Fruit fly (Drosophila melanogaster) whole organism, pupa: ENCODE data around the gene fzr.

ENCODE experiments used
- CG10348 ChIP-seq: fragments of 200-800 bp; sonication (Bioruptor generic); IDR thresholded peaks from 2 replicates; pipeline ENCODE4 v1.3.6; 2022; ENCODE audit warnings: missing biosample characterization, missing genetic modification characterization
- CG13204 ChIP-seq: fragments of 200-800 bp; sonication (Bioruptor generic); optimal IDR thresholded peaks from 2 replicates; lab custom pipeline; 2018; ENCODE audit warnings: missing biosample characterization, mild to moderate bottlenecking, missing genetic modification characterization, moderate library complexity
- CG17806 ChIP-seq: fragments of 200-800 bp; sonication (Bioruptor generic); optimal IDR thresholded peaks from 2 replicates; lab custom pipeline; 2018; ENCODE audit warnings: missing biosample characterization, mild to moderate bottlenecking, missing genetic modification characterization, moderate library complexity
- CG34367 ChIP-seq: fragments of 200-800 bp; sonication (Bioruptor generic); optimal IDR thresholded peaks from 2 replicates; lab custom pipeline; 2018; ENCODE audit warnings: missing biosample characterization, mild to moderate bottlenecking, missing genetic modification characterization
- CG4496 ChIP-seq: fragments of 200-800 bp; sonication (Bioruptor generic); IDR thresholded peaks from 3 replicates; pipeline ENCODE4 v1.3.6; 2022; ENCODE audit warnings: missing biosample characterization, missing genetic modification characterization
- D1 ChIP-seq: fragments of 200-800 bp; sonication (Bioruptor generic); optimal IDR thresholded peaks from 2 replicates; lab custom pipeline; 2018; ENCODE audit warnings: missing biosample characterization, mild to moderate bottlenecking, missing genetic modification characterization, moderate library complexity
- EcR ChIP-seq: fragments of 200-800 bp; sonication (Bioruptor generic); optimal IDR thresholded peaks from 3 replicates; lab custom pipeline; 2019; ENCODE audit warnings: missing biosample characterization, missing genetic modification characterization, mild to moderate bottlenecking, moderate library complexity, missing genetic modification reagents
- Ets98B ChIP-seq: fragments of 200-800 bp; sonication (Bioruptor generic); IDR thresholded peaks from 2 replicates; pipeline ENCODE4 v1.3.6; 2022; ENCODE audit warnings: missing biosample characterization, missing genetic modification characterization
- Pif1A ChIP-seq: fragments of 200-800 bp; sonication (Bioruptor generic); optimal IDR thresholded peaks from 3 replicates; lab custom pipeline; 2016; ENCODE audit warnings: missing biosample characterization, missing genetic modification characterization
- Snoo ChIP-seq: fragments of 200-800 bp; sonication (Bioruptor generic); optimal IDR thresholded peaks from 3 replicates; lab custom pipeline; 2017; ENCODE audit warnings: missing biosample characterization, mild to moderate bottlenecking, missing genetic modification characterization, inconsistent platforms
- fd96Ca ChIP-seq: fragments of 200-800 bp; sonication (Bioruptor generic); IDR thresholded peaks from 3 replicates; pipeline ENCODE4 v1.3.6; 2022; ENCODE audit warnings: missing biosample characterization, missing genetic modification characterization
- gl ChIP-seq: fragments of 200-800 bp; sonication (Bioruptor generic); optimal IDR thresholded peaks from 2 replicates; lab custom pipeline; 2018; ENCODE audit warnings: missing biosample characterization, mild to moderate bottlenecking, missing genetic modification characterization

DNA sequence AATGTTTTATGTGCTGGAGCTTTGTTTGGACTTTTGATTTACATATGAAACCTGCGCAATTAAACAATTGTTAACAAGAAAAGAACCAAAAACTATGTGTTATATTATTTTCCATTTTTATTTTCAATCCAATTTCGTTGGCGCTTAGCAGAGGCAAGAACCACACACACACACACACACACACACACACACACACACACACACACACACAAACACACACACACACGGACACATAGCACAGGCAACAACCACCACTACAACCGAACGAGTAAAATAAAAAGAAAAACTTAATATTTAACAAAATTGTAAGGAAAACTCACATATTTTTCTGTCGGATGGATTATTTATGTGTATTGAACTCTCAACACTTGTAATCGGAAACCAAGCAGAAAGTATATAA lies 20.0 kb upstream of the fzr start:
- TF ChIP-seq CG13204 (GFP tag; lab: Kevin White, UChicago) (no peak), CG17806 (no peak), D1 (no peak), Ets98B (GFP tag; lab: Robert Waterston, UW) (no peak), Snoo (tag; lab: Kevin White, UChicago) (no peak), CG10348 (GFP tag; lab: Robert Waterston, UW) (no peak), gl (no peak), fd96Ca (GFP tag; lab: Robert Waterston, UW) (no peak), Pif1A (GFP tag; lab: Kevin White, UChicago) (no peak), EcR (GFP tag; lab: Kevin White, UChicago) (no peak), CG4496 (GFP tag; lab: Robert Waterston, UW) (no peak), CG34367 (tag; lab: Kevin White, UChicago) (no peak)
